Fruit fly (Drosophila melanogaster): Measurements from ENCODE around the gene Tom40.

DNA sequence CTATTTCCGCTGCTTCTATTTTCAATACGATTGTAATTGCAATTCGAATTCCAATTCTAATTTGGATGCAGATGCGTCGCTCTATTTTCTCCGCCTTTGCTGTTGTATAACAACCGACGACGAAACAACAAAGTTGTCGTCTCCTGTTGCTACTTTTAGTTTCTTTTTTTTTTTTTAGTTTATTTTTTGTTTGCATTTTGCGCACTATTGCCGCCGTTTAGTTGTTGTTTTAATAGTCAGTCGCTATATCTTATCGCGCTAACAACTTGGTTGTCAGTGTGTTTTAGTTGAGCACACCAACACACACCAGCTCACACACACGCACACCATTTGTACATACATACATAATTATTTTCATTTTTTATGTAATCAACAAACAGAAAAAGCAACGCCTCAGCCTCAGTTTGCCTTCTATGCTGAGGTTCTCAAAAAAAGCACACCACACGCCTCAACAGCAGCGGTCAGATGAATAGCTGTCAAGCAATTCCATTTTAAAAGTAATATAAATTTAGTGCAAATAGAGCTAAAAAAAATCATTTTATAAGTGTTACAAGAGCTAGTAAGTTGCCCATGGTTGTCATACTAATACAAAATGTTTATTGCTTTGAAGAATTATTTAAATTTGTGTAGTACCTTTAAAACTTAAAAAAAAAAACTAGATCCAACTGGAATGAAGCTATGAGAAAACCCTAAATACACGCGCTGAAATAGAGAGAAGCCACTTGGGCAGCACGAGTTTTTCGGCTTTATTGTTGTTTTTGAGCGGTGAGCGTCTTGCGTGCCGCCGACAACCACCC is 35.2 kb upstream of the Tom40 start:
- TF ChIP-seq CG14655 (GFP tag; optimal IDR thresholded peaks at IDR 0.05) (peak; percentile 28), Snoo (tag; optimal IDR thresholded peaks at IDR 0.05) (no peak), D1 (tag; optimal IDR thresholded peaks at IDR 0.05) (no peak), EcR (GFP tag; optimal IDR thresholded peaks at IDR 0.05) (no peak), gl (tag; optimal IDR thresholded peaks at IDR 0.05) (no peak)
